Worm (Caenorhabditis elegans): ENCODE results near the gene lyst-1.

lyst-1 gene

DNA sequence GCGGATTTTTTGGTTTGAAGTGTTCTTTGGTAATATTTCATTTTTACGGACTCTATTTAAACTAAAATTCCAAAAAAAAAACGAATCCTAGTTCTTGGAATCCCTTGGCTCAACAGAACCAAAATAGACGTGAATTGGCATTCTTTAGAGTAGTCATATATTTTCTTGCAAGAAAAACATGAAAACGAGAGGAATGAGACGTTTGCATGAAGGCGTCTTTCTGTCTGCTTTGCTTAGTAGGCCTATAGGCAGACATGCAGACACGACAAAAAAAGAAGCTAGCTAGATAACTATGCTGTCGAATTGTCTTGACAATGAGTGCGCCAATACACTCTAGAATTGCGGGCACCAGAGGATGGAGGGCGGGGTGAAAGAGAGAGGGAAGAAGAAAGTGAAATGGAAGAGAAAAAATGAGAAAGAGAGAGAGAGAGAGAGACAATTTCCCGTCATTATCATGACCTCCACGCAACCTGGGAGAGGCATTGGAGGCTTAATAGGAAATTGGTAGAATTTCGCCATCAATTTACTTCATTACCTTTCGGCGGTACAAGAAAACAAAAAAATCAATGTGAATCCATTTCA, 60.3 kb downstream of the lyst-1 start:
- TF ChIP-seq dao-5 (tag; optimal IDR thresholded peaks at IDR 0.05) (no peak), him-1 (tag; optimal IDR thresholded peaks at IDR 0.05) (no peak), W03F9.2 (tag; optimal IDR thresholded peaks at IDR 0.05) (no peak)
